Worm (Caenorhabditis elegans): Measurements from ENCODE around the gene dcaf-1.
"Not testable (repeated sequence)": the region's sequence is repeated elsewhere in the genome, so short reads cannot be mapped to it uniquely, and the experiment has no call there.

Gene dcaf-1

ce11 chrIV:9690644-9691043 lies 15.9 kb downstream of the dcaf-1 start, which contains the start of gene sdz-36:
sdz-36 (plus strand) TSS chrIV:9690944.
- no peak for TF ChIP-seq lin-11 (tag; optimal IDR thresholded peaks at IDR 0.05)
- TF ChIP-seq sox-4 (tag; optimal IDR thresholded peaks at IDR 0.05), result no peak
- TF ChIP-seq pha-4 (tag; optimal IDR thresholded peaks at IDR 0.05), result no peak
- no peak for TF ChIP-seq syd-9 (tag; optimal IDR thresholded peaks at IDR 0.05)
- no peak for TF ChIP-seq tbx-7 (tag; optimal IDR thresholded peaks at IDR 0.05)

- TF ChIP-seq ceh-19 (GFP tag; optimal IDR thresholded peaks at IDR 0.05); ceh-6 (GFP tag; optimal IDR thresholded peaks at IDR 0.05); madf-2 (tag; optimal IDR thresholded peaks at IDR 0.05): not testable (repeated sequence)
Observed at ce11 chrIV:9688715-9689114, 17.8 kb downstream of the dcaf-1 start, which contains the start of gene msp-76. msp-76 (plus strand) TSS chrIV:9689015.

- TF ChIP-seq pag-3 (tag; optimal IDR thresholded peaks at IDR 0.05; ENCODE audit: borderline replicate concordance) (no peak), unc-86 (tag; optimal IDR thresholded peaks at IDR 0.05) (no peak), C08G9.2 (tag; optimal IDR thresholded peaks at IDR 0.05) (no peak), ceh-19 (GFP tag; optimal IDR thresholded peaks at IDR 0.05) (no peak), dve-1 (tag; optimal IDR thresholded peaks at IDR 0.05) (no peak), ceh-31 (tag; optimal IDR thresholded peaks at IDR 0.05) (no peak), rnt-1 (tag; optimal IDR thresholded peaks at IDR 0.05) (no peak), ama-1 (optimal IDR thresholded peaks at IDR 0.05) (no peak), ceh-48 (tag; optimal IDR thresholded peaks at IDR 0.05) (no peak), pha-4 (tag; optimal IDR thresholded peaks at IDR 0.05) (no peak), hlh-6 (tag; optimal IDR thresholded peaks at IDR 0.05) (no peak)
Observed at ce11 chrIV:9683433-9683832, 23.1 kb downstream of the dcaf-1 start, which contains the start of the genes htas-1 and ZK1251.3. htas-1 (minus strand) TSS chrIV:9683533. ZK1251.3 (plus strand) TSS chrIV:9683658.

ce11 chrIV:9682514-9682913 lies 24.0 kb downstream of the dcaf-1 start, which contains the start of gene ins-7:
ins-7 (minus strand) TSS chrIV:9682845.
- no peak for TF ChIP-seq pax-1 (tag; optimal IDR thresholded peaks at IDR 0.05)
- TF ChIP-seq C08G9.2 (tag; optimal IDR thresholded peaks at IDR 0.05), result no peak
- TF ChIP-seq ceh-45 (GFP tag; IDR thresholded peaks at IDR 0.05), result no peak
- no peak for TF ChIP-seq ceh-9 (tag; optimal IDR thresholded peaks at IDR 0.05)
- no peak for TF ChIP-seq Y22D7AL.16 (tag; optimal IDR thresholded peaks at IDR 0.05)
- no peak for TF ChIP-seq lin-11 (tag; optimal IDR thresholded peaks at IDR 0.05)
- TF ChIP-seq unc-86 (tag; optimal IDR thresholded peaks at IDR 0.05), result no peak
- no peak for TF ChIP-seq ceh-18 (tag; optimal IDR thresholded peaks at IDR 0.05)
- TF ChIP-seq ets-4 (tag; optimal IDR thresholded peaks at IDR 0.05), result no peak
- no peak for TF ChIP-seq F13H6.1 (tag; optimal IDR thresholded peaks at IDR 0.05)
- TF ChIP-seq ceh-24 (tag; optimal IDR thresholded peaks at IDR 0.05), result no peak
- no peak for TF ChIP-seq hlh-8 (tag; optimal IDR thresholded peaks at IDR 0.05)
- no peak for TF ChIP-seq hlh-13 (GFP tag; optimal IDR thresholded peaks at IDR 0.05)
- no peak for TF ChIP-seq unc-55 (GFP tag; optimal IDR thresholded peaks at IDR 0.05)
- TF ChIP-seq syd-9 (tag; optimal IDR thresholded peaks at IDR 0.05), result no peak
- no peak for TF ChIP-seq K09A11.1 (tag; optimal IDR thresholded peaks at IDR 0.05; ENCODE audit: insufficient read depth)
- TF ChIP-seq K02D7.2 (tag; optimal IDR thresholded peaks at IDR 0.05), result no peak
- TF ChIP-seq fkh-10 (GFP tag; optimal IDR thresholded peaks at IDR 0.05), result no peak
- no peak for TF ChIP-seq mec-3 (tag; optimal IDR thresholded peaks at IDR 0.05; ENCODE audit: borderline replicate concordance)
- no peak for TF ChIP-seq dve-1 (tag; optimal IDR thresholded peaks at IDR 0.05)

- no peak for TF ChIP-seq dve-1 (tag; optimal IDR thresholded peaks at IDR 0.05)
- no peak for TF ChIP-seq rnt-1 (tag; optimal IDR thresholded peaks at IDR 0.05)
- TF ChIP-seq ahr-1 (tag; optimal IDR thresholded peaks at IDR 0.05), result no peak
- no peak for TF ChIP-seq ceh-30 (tag; optimal IDR thresholded peaks at IDR 0.05)
Observed at ce11 chrIV:9680841-9681240, 25.7 kb downstream of the dcaf-1 start, which contains the start of gene ins-8. ins-8 (minus strand) TSS chrIV:9680941.
